Fruit fly (Drosophila melanogaster): ENCODE results near the gene Spt7.

The Spt7 gene

dm6 chrX:17836420-17836932, 13.8 kb upstream of the Spt7 start (continued):
- TF ChIP-seq CG11762 (GFP tag; optimal IDR thresholded peaks at IDR 0.05; ENCODE audit: insufficient read depth) (no peak), Hr4 (GFP tag; optimal IDR thresholded peaks at IDR 0.05) (peak; percentile 21), svp (GFP tag) (no peak), CG10669 (GFP tag; optimal IDR thresholded peaks at IDR 0.05) (peak; percentile 30), Smox (GFP tag; optimal IDR thresholded peaks at IDR 0.05) (no peak), CG15336 (GFP tag; IDR thresholded peaks at IDR 0.05) (peak; percentile 31; the same call in 1 of the 2 replicates), CG6792 (GFP tag; optimal IDR thresholded peaks at IDR 0.05) (no peak), esn (GFP tag; optimal IDR thresholded peaks at IDR 0.05) (no peak), cyc (GFP tag; optimal IDR thresholded peaks at IDR 0.05) (no peak), CG34406 (GFP tag; optimal IDR thresholded peaks at IDR 0.05) (no peak), net (GFP tag; optimal IDR thresholded peaks at IDR 0.05) (no peak), vri (GFP tag; optimal IDR thresholded peaks at IDR 0.05) (no peak), CG31627 (GFP tag; optimal IDR thresholded peaks at IDR 0.05) (no peak), CG8632 (GFP tag; optimal IDR thresholded peaks at IDR 0.05) (peak; percentile 2), spab (GFP tag; optimal IDR thresholded peaks at IDR 0.05) (peak; percentile 32), CG11902 (GFP tag; optimal IDR thresholded peaks at IDR 0.05) (no peak), eg (GFP tag; IDR thresholded peaks at IDR 0.05) (no peak; the same call in 2 of the 3 replicates), Sox102F (GFP tag; optimal IDR thresholded peaks at IDR 0.05) (no peak)

- TF ChIP-seq CG34406 (GFP tag; optimal IDR thresholded peaks at IDR 0.05) (no peak), Eip78C (GFP tag) (peak; percentile 60)
Measured at dm6 chrX:17841923-17842322, 8.3 kb upstream of the Spt7 start, which contains the start of gene Taf9. Gene Taf9 (plus strand): TSS chrX:17842161.

dm6 chrX:17844623-17845022, 5.6 kb upstream of the Spt7 start, which contains the start of the genes CG8142 and Ucp4A:
Gene CG8142 (minus strand): TSS chrX:17844704.
Gene Ucp4A (plus strand): TSS chrX:17844949.
- peak; percentile 95 for TF ChIP-seq Ets96B (tag; optimal IDR thresholded peaks at IDR 0.05)
- peak; percentile 57 for TF ChIP-seq CG6854 (GFP tag; optimal IDR thresholded peaks at IDR 0.05)
- peak; percentile 95 for TF ChIP-seq Gug (GFP tag; IDR thresholded peaks at IDR 0.05)
- TF ChIP-seq fd59A (GFP tag; optimal IDR thresholded peaks at IDR 0.05) = peak; percentile 71
- peak; percentile 85 for TF ChIP-seq Lpt (GFP tag; optimal IDR thresholded peaks at IDR 0.05)
- TF ChIP-seq CG6276 (GFP tag; optimal IDR thresholded peaks at IDR 0.05) = no peak
- peak; percentile 97 for TF ChIP-seq eg (GFP tag; IDR thresholded peaks at IDR 0.05)
- peak; percentile 95 for TF ChIP-seq CG8119 (GFP tag; IDR thresholded peaks at IDR 0.05)
- peak; percentile 85 for TF ChIP-seq CG8632 (GFP tag; optimal IDR thresholded peaks at IDR 0.05)
- peak; percentile 82 for TF ChIP-seq CG31627 (GFP tag; optimal IDR thresholded peaks at IDR 0.05)
- TF ChIP-seq net (GFP tag; optimal IDR thresholded peaks at IDR 0.05) = peak; percentile 78
- peak; percentile 94 for TF ChIP-seq CG3032 (tag; optimal IDR thresholded peaks at IDR 0.05)
- peak; percentile 96 for TF ChIP-seq Eip78C (GFP tag)
- peak; percentile 61 to 85 for TF ChIP-seq salr (GFP tag; optimal IDR thresholded peaks at IDR 0.05)
- no peak for TF ChIP-seq CG4318 (GFP tag; optimal IDR thresholded peaks at IDR 0.05)
- peak; percentile 69 to 84 for TF ChIP-seq ss (GFP tag; optimal IDR thresholded peaks at IDR 0.05)
- peak; percentile 95 for TF ChIP-seq CG6163 (GFP tag; IDR thresholded peaks at IDR 0.05)
- peak; percentile 91 for TF ChIP-seq CG32006 (GFP tag; optimal IDR thresholded peaks at IDR 0.05)
- TF ChIP-seq CG3919 (GFP tag; optimal IDR thresholded peaks at IDR 0.05) = peak; percentile 92
- TF ChIP-seq spab (GFP tag; optimal IDR thresholded peaks at IDR 0.05) = peak; percentile 80
- no peak for TF ChIP-seq Met (GFP tag; optimal IDR thresholded peaks at IDR 0.05)
- peak; percentile 84 for TF ChIP-seq CG8319 (GFP tag; optimal IDR thresholded peaks at IDR 0.05)
- peak; percentile 91 for TF ChIP-seq acj6 (GFP tag; optimal IDR thresholded peaks at IDR 0.05)
- TF ChIP-seq fkh (GFP tag; optimal IDR thresholded peaks at IDR 0.05) = peak; percentile 61
- peak; percentile 88 for TF ChIP-seq CG34406 (GFP tag; optimal IDR thresholded peaks at IDR 0.05)
- TF ChIP-seq cyc (GFP tag; optimal IDR thresholded peaks at IDR 0.05) = peak; percentile 89
- peak; percentile 88 for TF ChIP-seq achi (GFP tag; optimal IDR thresholded peaks at IDR 0.05)
- TF ChIP-seq Hr4 (GFP tag; optimal IDR thresholded peaks at IDR 0.05) = no peak
- peak; percentile 86 for TF ChIP-seq pdm3 (GFP tag; optimal IDR thresholded peaks at IDR 0.05)
- peak; percentile 96 for TF ChIP-seq CG15336 (GFP tag; IDR thresholded peaks at IDR 0.05)
- TF ChIP-seq fd85E (GFP tag; optimal IDR thresholded peaks at IDR 0.05) = peak; percentile 43
- TF ChIP-seq dsx (GFP tag; optimal IDR thresholded peaks at IDR 0.05; ENCODE audit: poor library complexity, severe bottlenecking) = peak; percentile 85
- TF ChIP-seq CG6792 (GFP tag; optimal IDR thresholded peaks at IDR 0.05) = peak; percentile 88
- peak; percentile 91 for TF ChIP-seq CG11294 (GFP tag; IDR thresholded peaks at IDR 0.05)
- peak; percentile 80 for TF ChIP-seq CG1621 (tag; optimal IDR thresholded peaks at IDR 0.05)
- TF ChIP-seq Eip93F (GFP tag; optimal IDR thresholded peaks at IDR 0.05) = peak; percentile 76
- peak; percentile 84 for TF ChIP-seq esn (GFP tag; optimal IDR thresholded peaks at IDR 0.05)
- peak; percentile 72 for TF ChIP-seq Eip75B (GFP tag; optimal IDR thresholded peaks at IDR 0.05)
- peak; percentile 85 for TF ChIP-seq topi (GFP tag; optimal IDR thresholded peaks at IDR 0.05)
